Worm (Caenorhabditis elegans) whole organism, L2 larva: Measurements from ENCODE around the gene rpn-9.

Experiments
- C34F6.9 ChIP-seq: fragments of 150-350 bp; optimal IDR thresholded peaks from 2 replicates; lab custom pipeline; 2014; ENCODE audit warnings: missing biosample characterization, missing genetic modification characterization
- ama-1 ChIP-seq: fragments of 150-350 bp; optimal IDR thresholded peaks from 2 replicates; lab custom pipeline; 2018; ENCODE audit warnings: inconsistent platforms
- elt-3 ChIP-seq: sonication (generic microtip); optimal IDR thresholded peaks from 2 replicates; lab custom pipeline; 2017; ENCODE audit warnings: missing biosample characterization, missing genetic modification characterization
- fos-1 ChIP-seq: fragments of 150-350 bp; optimal IDR thresholded peaks from 2 replicates; lab custom pipeline; 2014; ENCODE audit warnings: missing biosample characterization, missing genetic modification characterization
- nhr-11 ChIP-seq: fragments of 150-350 bp; optimal IDR thresholded peaks from 2 replicates; lab custom pipeline; 2014; ENCODE audit warnings: missing biosample characterization, missing genetic modification characterization
- nhr-12 ChIP-seq: fragments of 150-350 bp; optimal IDR thresholded peaks from 2 replicates; lab custom pipeline; 2014; ENCODE audit warnings: missing biosample characterization, missing genetic modification characterization
- nhr-237 ChIP-seq: fragments of 150-350 bp; optimal IDR thresholded peaks from 2 replicates; lab custom pipeline; 2014; ENCODE audit warnings: missing biosample characterization, missing genetic modification characterization
- nhr-6 ChIP-seq: fragments of 150-350 bp; optimal IDR thresholded peaks from 2 replicates; lab custom pipeline; 2014; ENCODE audit warnings: missing biosample characterization, missing genetic modification characterization
- sem-4 ChIP-seq: fragments of 150-350 bp; optimal IDR thresholded peaks from 2 replicates; lab custom pipeline; 2014; ENCODE audit warnings: missing biosample characterization, missing genetic modification reagents, missing genetic modification characterization
- sma-3 ChIP-seq: sonication (generic microtip); optimal IDR thresholded peaks from 2 replicates; lab custom pipeline; 2016; ENCODE audit warnings: missing genetic modification reagents, missing genetic modification characterization, missing compliant biosample characterization
- snpc-4 ChIP-seq: fragments of 150-350 bp; optimal IDR thresholded peaks from 2 replicates; lab custom pipeline; 2014; ENCODE audit warnings: missing biosample characterization, missing genetic modification characterization
- unc-55 ChIP-seq: fragments of 150-350 bp; sonication (generic microtip); optimal IDR thresholded peaks from 3 replicates; lab custom pipeline; 2014; ENCODE audit warnings: missing biosample characterization, missing genetic modification reagents, missing genetic modification characterization
- unc-62 ChIP-seq: fragments of 150-350 bp; optimal IDR thresholded peaks from 2 replicates; lab custom pipeline; 2014; ENCODE audit warnings: missing biosample characterization, missing genetic modification reagents, missing genetic modification characterization
- ztf-4 ChIP-seq: fragments of 150-350 bp; optimal IDR thresholded peaks from 2 replicates; lab custom pipeline; 2014; ENCODE audit warnings: missing biosample characterization, missing genetic modification characterization

- TF ChIP-seq fos-1 (tag; lab: Kevin White, UChicago) (no peak), sem-4 (tag; lab: Kevin White, UChicago) (no peak), snpc-4 (tag; lab: Kevin White, UChicago) (no peak), unc-55 (no peak), ama-1 (lab: Kevin White, UChicago) (no peak), sma-3 (GFP tag; lab: Kevin White, UChicago) (no peak), unc-62 (GFP tag; lab: Kevin White, UChicago) (no peak), elt-3 (tag; lab: Kevin White, UChicago) (no peak), nhr-6 (tag; lab: Kevin White, UChicago) (no peak), C34F6.9 (tag; lab: Kevin White, UChicago) (no peak), nhr-237 (tag; lab: Kevin White, UChicago) (no peak), nhr-12 (tag; lab: Kevin White, UChicago) (no peak), nhr-11 (tag; lab: Kevin White, UChicago) (no peak), ztf-4 (tag; lab: Kevin White, UChicago) (no peak)
These were observed 2.2 kb upstream of the rpn-9 start for ce11 chrII:11240963-11241362.
